Worm (Caenorhabditis elegans) whole organism, L4/young adult: Measurements from ENCODE around the gene str-135.

Source experiments
- W03F9.2 ChIP-seq: fragments of 150-350 bp; optimal IDR thresholded peaks from 2 replicates; lab custom pipeline; 2014; ENCODE audit warnings: missing biosample characterization, missing genetic modification characterization
- him-1 ChIP-seq: sonication (generic microtip); optimal IDR thresholded peaks from 2 replicates; lab custom pipeline; 2016; ENCODE audit warnings: missing genotype, missing genetic modification reagents, missing genetic modification characterization, missing compliant biosample characterization

ce11 chrV:8271395-8271794, 9.3 kb downstream of the str-135 start:
- TF ChIP-seq him-1 (tag; lab: Kevin White, UChicago) (no peak), W03F9.2 (tag; lab: Kevin White, UChicago) (no peak)
